Worm (Caenorhabditis elegans) whole organism, L4 larva: ENCODE results near the gene F17E9.18.
A peak's percentile ranks its signal among the peaks of the same experiment; 100 is the strongest.

Source experiments
- F26F4.8 ChIP-seq: fragments of 200-800 bp; sonication (Bioruptor generic); conservative IDR thresholded peaks from 2 replicates; pipeline ENCODE4 v1.3.6; 2022; ENCODE audit warnings: missing genetic modification characterization, missing compliant biosample characterization
- F37D6.2 ChIP-seq: sonication (generic microtip); optimal IDR thresholded peaks from 2 replicates; lab custom pipeline; 2016; ENCODE audit warnings: mild to moderate bottlenecking, missing genetic modification characterization, missing compliant biosample characterization
- F44E2.7 ChIP-seq: fragments of 200-800 bp; sonication (Bioruptor generic); IDR thresholded peaks from 2 replicates; pipeline ENCODE4 v2.1.2; 2022; ENCODE audit warnings: missing genetic modification characterization, missing compliant biosample characterization
- F49E8.2 ChIP-seq: sonication (generic microtip); optimal IDR thresholded peaks from 2 replicates; lab custom pipeline; 2016; ENCODE audit warnings: missing compliant biosample characterization, mild to moderate bottlenecking, missing genetic modification characterization, borderline replicate concordance
- Y105C5A.15 ChIP-seq: fragments of 200-800 bp; sonication (Bioruptor generic); IDR thresholded peaks from 2 replicates; pipeline ENCODE4 v1.3.6; 2022; ENCODE audit warnings: missing genetic modification characterization, missing compliant biosample characterization
- ZK337.2 ChIP-seq: fragments of 200-800 bp; sonication (Bioruptor generic); IDR thresholded peaks from 2 replicates; pipeline ENCODE4 v1.3.6; 2022; ENCODE audit warnings: missing genetic modification reagents, missing genetic modification characterization, missing compliant biosample characterization
- aha-1 ChIP-seq: fragments of 150-350 bp; peaks from one replicate; lab custom pipeline; 2014; ENCODE audit warnings: missing biosample characterization, missing genetic modification characterization
- ama-1 ChIP-seq: fragments of 150-350 bp; optimal IDR thresholded peaks from 2 replicates; lab custom pipeline; 2014; ENCODE audit warnings: inconsistent platforms, mixed read lengths
- attf-4 ChIP-seq: sonication (generic microtip); optimal IDR thresholded peaks from 3 replicates; lab custom pipeline; 2017; ENCODE audit warnings: missing biosample characterization, missing genetic modification characterization
- ceh-28 ChIP-seq: fragments of 150-350 bp; optimal IDR thresholded peaks from 2 replicates; lab custom pipeline; 2014; ENCODE audit warnings: missing biosample characterization, missing genetic modification reagents, missing genetic modification characterization
- ceh-44 ChIP-seq: fragments of 200-800 bp; sonication (Bioruptor generic); IDR thresholded peaks from 2 replicates; pipeline ENCODE4 v1.3.6; 2022; ENCODE audit warnings: missing genetic modification reagents, missing genetic modification characterization, missing compliant biosample characterization
- ceh-82 ChIP-seq: sonication (generic microtip); optimal IDR thresholded peaks from 2 replicates; lab custom pipeline; 2017; ENCODE audit warnings: missing biosample characterization, missing genetic modification characterization
- dmd-8 ChIP-seq: fragments of 200-800 bp; sonication (Bioruptor generic); IDR thresholded peaks from 2 replicates; pipeline ENCODE4 v1.3.6; 2022; ENCODE audit warnings: missing genetic modification characterization, missing compliant biosample characterization
- dmd-9 ChIP-seq: fragments of 200-800 bp; sonication (Bioruptor generic); IDR thresholded peaks from 2 replicates; pipeline ENCODE4 v1.3.6; 2022; ENCODE audit warnings: missing genetic modification reagents, missing genetic modification characterization, missing compliant biosample characterization
- dve-1 ChIP-seq: sonication (generic microtip); optimal IDR thresholded peaks from 2 replicates; lab custom pipeline; 2017; ENCODE audit warnings: antibody characterized with exemption, mild to moderate bottlenecking, missing genetic modification characterization, missing compliant biosample characterization; ENCODE audit not compliant: insufficient read depth
- egl-43 ChIP-seq: fragments of 200-800 bp; sonication (Bioruptor generic); IDR thresholded peaks from 2 replicates; pipeline ENCODE4 v1.3.6; 2022; ENCODE audit warnings: missing genetic modification reagents, missing genetic modification characterization, missing compliant biosample characterization
- fkh-10 ChIP-seq: fragments of 150-350 bp; optimal IDR thresholded peaks from 2 replicates; lab custom pipeline; 2014; ENCODE audit warnings: missing biosample characterization, missing genetic modification reagents, missing genetic modification characterization
- hif-1 ChIP-seq, 2 experiments: sonication (generic microtip); optimal IDR thresholded peaks; 2 replicates each; lab custom pipeline; 2016 to 2017; ENCODE audit warnings: missing compliant biosample characterization in 2 of 2, missing genetic modification characterization in 2 of 2, missing genetic modification reagents in 2 of 2, missing genotype in 2 of 2, mild to moderate bottlenecking in 1 of 2
- lin-13 ChIP-seq: fragments of 150-350 bp; optimal IDR thresholded peaks from 2 replicates; lab custom pipeline; 2014; ENCODE audit warnings: missing biosample characterization, missing genetic modification reagents, missing genetic modification characterization
- lsy-2 ChIP-seq, 2 experiments: fragments of 150-350 bp in 1 of 2; sonication (generic microtip) in 1 of 2; optimal IDR thresholded peaks; 2 replicates each; lab custom pipeline; 2014 to 2017; ENCODE audit warnings: missing biosample characterization in 2 of 2, missing genetic modification characterization in 2 of 2
- madf-5 ChIP-seq, 2 experiments: fragments of 200-800 bp; sonication (Bioruptor generic); IDR thresholded peaks; 2 replicates each; pipeline ENCODE4 v1.3.6; 2022; ENCODE audit warnings: missing compliant biosample characterization in 2 of 2, missing genetic modification characterization in 2 of 2
- mdl-1 ChIP-seq, 2 experiments: fragments of 150-350 bp in 1 of 2; sonication (generic microtip) in 1 of 2; optimal IDR thresholded peaks; 2 replicates each; lab custom pipeline; 2014 to 2017; ENCODE audit warnings: missing biosample characterization in 2 of 2, missing genetic modification characterization in 2 of 2
- mxl-2 ChIP-seq: fragments of 200-800 bp; sonication (Bioruptor generic); conservative IDR thresholded peaks from 2 replicates; pipeline ENCODE4 v1.3.6; 2022; ENCODE audit warnings: missing genetic modification reagents, missing genetic modification characterization, missing compliant biosample characterization
- nhr-102 ChIP-seq: sonication (generic microtip); optimal IDR thresholded peaks from 2 replicates; lab custom pipeline; 2016; ENCODE audit warnings: mild to moderate bottlenecking, missing genetic modification characterization, moderate library complexity, missing compliant biosample characterization
- nhr-11 ChIP-seq: fragments of 150-350 bp; optimal IDR thresholded peaks from 2 replicates; lab custom pipeline; 2014; ENCODE audit warnings: missing biosample characterization, missing genetic modification characterization
- nhr-237 ChIP-seq: sonication (generic microtip); optimal IDR thresholded peaks from 2 replicates; lab custom pipeline; 2017; ENCODE audit warnings: missing biosample characterization, missing genetic modification characterization
- nhr-25 ChIP-seq: sonication (generic microtip); optimal IDR thresholded peaks from 2 replicates; lab custom pipeline; 2017; ENCODE audit warnings: missing genetic modification characterization, mild to moderate bottlenecking, missing compliant biosample characterization, antibody characterized with exemption, moderate library complexity, borderline replicate concordance; ENCODE audit not compliant: insufficient read depth
- nhr-28 ChIP-seq: fragments of 150-350 bp; optimal IDR thresholded peaks from 2 replicates; lab custom pipeline; 2014; ENCODE audit warnings: missing biosample characterization, missing genetic modification characterization
- nhr-48 ChIP-seq: sonication (generic microtip); optimal IDR thresholded peaks from 2 replicates; lab custom pipeline; 2016; ENCODE audit warnings: mild to moderate bottlenecking, missing genetic modification characterization, missing compliant biosample characterization
- nhr-6 ChIP-seq: fragments of 150-350 bp; optimal IDR thresholded peaks from 2 replicates; lab custom pipeline; 2014; ENCODE audit warnings: missing biosample characterization, missing genetic modification characterization
- nhr-77 ChIP-seq: fragments of 150-350 bp; optimal IDR thresholded peaks from 2 replicates; lab custom pipeline; 2014; ENCODE audit warnings: missing biosample characterization, missing genetic modification characterization
- pqm-1 ChIP-seq: sonication (generic microtip); optimal IDR thresholded peaks from 2 replicates; lab custom pipeline; 2017; ENCODE audit warnings: missing biosample characterization, missing genetic modification characterization
- rbr-2 ChIP-seq: sonication (generic microtip); optimal IDR thresholded peaks from 2 replicates; lab custom pipeline; 2016; ENCODE audit warnings: missing genotype, missing genetic modification characterization, missing compliant biosample characterization
- saeg-2 ChIP-seq: fragments of 200-800 bp; sonication (Bioruptor generic); IDR thresholded peaks from 2 replicates; pipeline ENCODE4 v1.3.6; 2022; ENCODE audit warnings: missing genetic modification reagents, missing genetic modification characterization, missing compliant biosample characterization
- set-16 ChIP-seq: fragments of 200-800 bp; sonication (Bioruptor generic); IDR thresholded peaks from 2 replicates; pipeline ENCODE4 v1.3.6; 2022; ENCODE audit warnings: missing genetic modification reagents, missing genetic modification characterization, missing compliant biosample characterization
- snpc-1.2 ChIP-seq: fragments of 200-800 bp; sonication (Bioruptor generic); IDR thresholded peaks from 2 replicates; pipeline ENCODE4 v1.3.6; 2022; ENCODE audit warnings: missing genetic modification reagents, missing genetic modification characterization, missing compliant biosample characterization
- spr-1 ChIP-seq: sonication (generic microtip); optimal IDR thresholded peaks from 2 replicates; lab custom pipeline; 2016; ENCODE audit warnings: mild to moderate bottlenecking, missing genetic modification characterization, missing compliant biosample characterization
- tag-97 ChIP-seq: fragments of 200-800 bp; sonication (Bioruptor generic); IDR thresholded peaks from 2 replicates; pipeline ENCODE4 v1.3.6; 2022; ENCODE audit warnings: missing genetic modification characterization, missing compliant biosample characterization
- zag-1 ChIP-seq: fragments of 150-350 bp; optimal IDR thresholded peaks from 2 replicates; lab custom pipeline; 2014; ENCODE audit warnings: missing biosample characterization, missing genetic modification characterization
- zfp-2 ChIP-seq: sonication (generic microtip); optimal IDR thresholded peaks from 2 replicates; lab custom pipeline; 2016; ENCODE audit warnings: mild to moderate bottlenecking, missing genetic modification characterization, missing compliant biosample characterization
- zip-11 ChIP-seq: fragments of 200-800 bp; sonication (Bioruptor generic); IDR thresholded peaks from 2 replicates; pipeline ENCODE4 v1.3.6; 2022; ENCODE audit warnings: missing genetic modification characterization, missing compliant biosample characterization
- ztf-11 ChIP-seq: fragments of 150-350 bp; optimal IDR thresholded peaks from 2 replicates; lab custom pipeline; 2014; ENCODE audit warnings: missing biosample characterization, missing genetic modification characterization
- ztf-7 ChIP-seq: fragments of 150-350 bp; optimal IDR thresholded peaks from 2 replicates; lab custom pipeline; 2014; ENCODE audit warnings: missing biosample characterization, missing genetic modification characterization

Gene F17E9.18

DNA sequence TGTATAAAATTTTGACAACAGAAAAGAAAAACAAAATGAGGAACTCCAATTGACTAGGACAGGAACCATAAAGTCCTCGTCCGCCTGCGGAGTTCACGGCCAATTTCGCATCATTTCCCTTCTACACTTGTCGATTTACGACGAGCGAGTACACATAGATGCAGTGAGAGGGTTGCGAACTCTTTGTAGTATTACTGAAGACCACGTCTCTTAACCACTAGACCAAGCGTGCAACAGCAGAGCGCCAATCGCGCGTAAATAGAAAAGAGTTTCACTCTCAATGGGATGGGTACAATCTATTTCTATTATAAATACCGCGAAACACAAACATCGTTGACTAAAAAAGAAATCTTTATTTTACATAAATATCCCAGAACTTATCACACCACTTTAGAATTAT lies 28.4 kb upstream of the F17E9.18 start (continued):
- no peak for TF ChIP-seq ceh-28 (tag; lab: Kevin White, UChicago)
- TF ChIP-seq attf-4 (tag; lab: Kevin White, UChicago), result no peak
- peak; percentile 83 for TF ChIP-seq Y105C5A.15 (GFP tag; lab: Robert Waterston, UW)
- no peak for TF ChIP-seq zag-1 (tag; lab: Kevin White, UChicago)
- TF ChIP-seq tag-97, result no peak
- peak; percentile 60; the same call in 1 of the 2 replicates for TF ChIP-seq F26F4.8
- TF ChIP-seq F49E8.2 (tag; lab: Kevin White, UChicago), result peak; percentile 53
- peak; percentile 54; the same call in 1 of the 2 replicates for TF ChIP-seq zip-11 (GFP tag; lab: Robert Waterston, UW)
- peak; percentile 65 for TF ChIP-seq nhr-28 (tag; lab: Kevin White, UChicago)
- TF ChIP-seq nhr-102 (tag; lab: Kevin White, UChicago), result peak; percentile 61
- TF ChIP-seq saeg-2, result no peak
- TF ChIP-seq ZK337.2 (GFP tag; lab: Robert Waterston, UW), result peak; percentile 41; the same call in 1 of the 2 replicates
- TF ChIP-seq rbr-2 (tag; lab: Kevin White, UChicago), result peak; percentile 79
- TF ChIP-seq dve-1, result peak; percentile 76
- TF ChIP-seq snpc-1.2 (GFP tag; lab: Robert Waterston, UW), result peak; percentile 85
- TF ChIP-seq nhr-6 (tag; lab: Kevin White, UChicago), result peak; percentile 14
- no peak for TF ChIP-seq ceh-82
- peak; percentile 60 for TF ChIP-seq ama-1 (lab: Kevin White, UChicago)
- TF ChIP-seq mdl-1 (tag; optimal IDR thresholded peaks at IDR 0.05; lab: Kevin White, UChicago), result peak in 1 of 2 experiments; percentile 53
- TF ChIP-seq fkh-10 (GFP tag; lab: Kevin White, UChicago), result no peak
- no peak for TF ChIP-seq set-16
- TF ChIP-seq lin-13 (GFP tag; lab: Kevin White, UChicago), result peak; percentile 71
- TF ChIP-seq nhr-25, result no peak
- peak in 1 of 2 experiments; percentile 4 for TF ChIP-seq lsy-2 (tag; optimal IDR thresholded peaks at IDR 0.05; lab: Kevin White, UChicago)
- TF ChIP-seq egl-43, result peak; percentile 84
- TF ChIP-seq nhr-77 (tag; lab: Kevin White, UChicago), result peak; percentile 48
- peak; percentile 57 for TF ChIP-seq ztf-7 (tag; lab: Kevin White, UChicago)
- no peak for TF ChIP-seq ztf-11 (tag; lab: Kevin White, UChicago)
- peak; percentile 67; the same call in 1 of the 2 replicates for TF ChIP-seq dmd-8
- TF ChIP-seq F44E2.7 (GFP tag; lab: Robert Waterston, UW), result no peak
- peak; percentile 60 for TF ChIP-seq pqm-1 (tag; lab: Kevin White, UChicago)
- TF ChIP-seq ceh-44 (GFP tag; lab: Robert Waterston, UW), result 0 out of 2 replicates have a peak, but pooled peaks have one; percentile 47
- TF ChIP-seq F37D6.2 (tag; lab: Kevin White, UChicago), result peak; percentile 45

DNA sequence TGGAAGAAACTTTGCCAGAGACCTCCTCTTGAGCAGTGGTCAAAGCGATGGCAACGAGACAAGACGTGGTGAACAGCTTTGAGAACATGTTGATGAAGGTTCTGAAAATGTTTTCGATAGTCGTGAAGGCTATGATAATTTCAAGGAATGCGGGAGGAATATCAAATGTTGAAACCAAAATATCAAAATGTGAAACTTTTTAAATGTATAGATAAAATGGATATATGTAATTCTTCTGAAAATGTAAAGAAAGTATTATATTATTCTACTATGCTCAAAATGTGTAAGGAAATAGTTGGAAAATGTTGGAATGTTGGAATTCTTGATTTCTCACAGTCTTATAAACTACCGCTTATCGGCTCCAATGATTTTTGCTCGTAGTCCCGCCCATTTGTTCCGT lies 22.2 kb upstream of the F17E9.18 start, which contains the start of gene D2096.6:
TSS of gene D2096.6 (minus strand) at position 101 of the 400 bp plus-strand sequence.
- TF ChIP-seq Y105C5A.15 (GFP tag; lab: Robert Waterston, UW) (no peak), nhr-48 (tag; lab: Kevin White, UChicago) (no peak), mxl-2 (GFP tag; lab: Robert Waterston, UW) (no peak), nhr-237 (tag; lab: Kevin White, UChicago) (no peak), madf-5 (GFP tag; IDR thresholded peaks at IDR 0.05; lab: Robert Waterston, UW) (no peak)

DNA sequence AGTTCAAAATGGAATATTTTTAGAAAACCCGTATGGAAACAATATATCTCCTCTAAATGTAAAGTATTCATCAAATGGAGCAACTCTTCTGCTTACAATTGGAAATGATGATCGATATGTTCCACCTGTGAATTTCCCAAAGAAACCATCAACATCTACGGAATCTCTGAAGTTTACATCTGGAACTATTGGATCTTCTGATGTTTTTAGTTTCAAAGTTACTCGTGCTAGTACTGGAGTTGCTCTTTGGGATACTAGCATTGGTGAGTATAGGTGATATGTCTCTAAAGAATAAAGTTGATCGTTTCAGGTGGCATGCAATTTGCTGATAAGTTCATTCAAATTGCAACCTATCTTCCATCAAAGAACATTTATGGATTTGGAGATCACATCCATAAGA lies 20.9 kb upstream of the F17E9.18 start:
- no peak for TF ChIP-seq rbr-2 (tag; lab: Kevin White, UChicago)
- TF ChIP-seq nhr-48 (tag; lab: Kevin White, UChicago), result no peak
- no peak for TF ChIP-seq nhr-11 (tag; lab: Kevin White, UChicago)
- TF ChIP-seq hif-1 (tag; optimal IDR thresholded peaks at IDR 0.05; lab: Kevin White, UChicago), result no peak
- no peak for TF ChIP-seq dmd-9 (GFP tag; lab: Robert Waterston, UW)
- TF ChIP-seq zfp-2 (tag; lab: Kevin White, UChicago), result no peak
- peak; percentile 93 for TF ChIP-seq aha-1 (tag; lab: Kevin White, UChicago)
- no peak for TF ChIP-seq spr-1 (tag; lab: Kevin White, UChicago)
